Worm (Caenorhabditis elegans) whole organism, L1 larva: ENCODE data around the gene Y54G11A.9.

Experiments used
- ceh-88 ChIP-seq: fragments of 200-800 bp; sonication (Bioruptor generic); IDR thresholded peaks from 2 replicates; pipeline ENCODE4 v1.3.6; 2022; ENCODE audit warnings: missing genetic modification characterization, missing compliant biosample characterization
- efl-1 ChIP-seq, 4 experiments: fragments of 150-350 bp; optimal IDR thresholded peaks in 3 of 4; peaks in 1 of 4; 1 replicate in 1 of 4; 2 replicates in 3 of 4; lab custom pipeline; 2014; ENCODE audit warnings: missing biosample characterization in 2 of 4, missing genetic modification characterization in 2 of 4, missing genetic modification reagents in 2 of 4
- fkh-8 ChIP-seq: sonication (generic microtip); optimal IDR thresholded peaks from 2 replicates; lab custom pipeline; 2016; ENCODE audit warnings: mild to moderate bottlenecking, missing genetic modification characterization, missing compliant biosample characterization
- grh-1 ChIP-seq: fragments of 200-800 bp; sonication (Bioruptor generic); IDR thresholded peaks from 2 replicates; pipeline ENCODE4 v1.3.6; 2022; ENCODE audit warnings: missing genetic modification reagents, missing genetic modification characterization, missing compliant biosample characterization
- lsy-2 ChIP-seq, 2 experiments: fragments of 150-350 bp; optimal IDR thresholded peaks; 2 replicates each; lab custom pipeline; 2014; ENCODE audit warnings: missing biosample characterization in 2 of 2, missing genetic modification characterization in 2 of 2
- nhr-77 ChIP-seq: fragments of 150-350 bp; optimal IDR thresholded peaks from 2 replicates; lab custom pipeline; 2014; ENCODE audit warnings: missing biosample characterization, missing genetic modification characterization
- unc-130 ChIP-seq: fragments of 150-350 bp; optimal IDR thresholded peaks from 2 replicates; lab custom pipeline; 2017; ENCODE audit warnings: missing biosample characterization, missing genetic modification characterization, inconsistent platforms
- unc-30 ChIP-seq: sonication (generic microtip); optimal IDR thresholded peaks from 2 replicates; lab custom pipeline; 2017; ENCODE audit warnings: missing biosample characterization, missing genetic modification characterization
- zag-1 ChIP-seq: fragments of 150-350 bp; optimal IDR thresholded peaks from 2 replicates; lab custom pipeline; 2014; ENCODE audit warnings: missing biosample characterization, missing genetic modification characterization

DNA sequence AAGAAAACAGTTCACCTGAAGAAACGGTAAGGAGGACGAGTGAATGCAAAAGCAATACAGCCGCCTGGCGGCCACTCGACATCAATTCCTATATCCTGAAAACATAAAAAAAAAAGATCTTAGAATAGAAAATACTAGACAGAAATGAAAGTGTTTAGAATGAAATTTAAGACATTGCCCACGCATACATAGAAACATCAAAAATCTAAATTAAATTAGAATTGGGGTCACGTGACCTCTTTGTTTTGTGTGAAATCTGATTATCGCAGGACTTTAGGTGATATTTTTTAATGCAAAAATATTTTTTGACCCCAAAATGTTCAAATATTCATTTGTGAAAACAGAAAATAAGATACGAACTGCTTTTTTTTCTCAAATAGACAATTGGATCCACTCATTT is 31.6 kb upstream of the Y54G11A.9 start, which contains the start of gene acr-20:
- TF ChIP-seq nhr-77 (tag; lab: Kevin White, UChicago) = no peak
- TF ChIP-seq lsy-2 (tag; optimal IDR thresholded peaks at IDR 0.05; lab: Kevin White, UChicago) = no peak
- no peak for TF ChIP-seq efl-1 (optimal IDR thresholded peaks at IDR 0.05; lab: Kevin White, UChicago)
- TF ChIP-seq efl-1 (GFP tag; optimal IDR thresholded peaks at IDR 0.05 in 1 of 2; lab: Kevin White, UChicago) = no peak
- no peak for TF ChIP-seq fkh-8 (tag; lab: Kevin White, UChicago)
- TF ChIP-seq zag-1 (tag; lab: Kevin White, UChicago) = no peak
- TF ChIP-seq ceh-88 = no peak
- TF ChIP-seq grh-1 = no peak
- no peak for TF ChIP-seq unc-130 (tag; lab: Kevin White, UChicago)
- TF ChIP-seq unc-30 = no peak
